Fruit fly (Drosophila melanogaster) whole organism, embryonic: ENCODE results near the gene CSN6.
A peak's percentile ranks its signal among the peaks of the same experiment; 100 is the strongest.

Source experiments
- Antp ChIP-seq: fragments of 200-800 bp; sonication (Bioruptor generic); optimal IDR thresholded peaks from 3 replicates; lab custom pipeline; 2016; ENCODE audit warnings: missing biosample characterization, missing genetic modification characterization
- Blimp-1 ChIP-seq: fragments of 200-800 bp; sonication (Bioruptor generic); optimal IDR thresholded peaks from 3 replicates; lab custom pipeline; 2018; ENCODE audit warnings: missing biosample characterization, missing genetic modification characterization, mild to moderate bottlenecking, moderate library complexity, missing genetic modification reagents
- CG10274 ChIP-seq: fragments of 200-800 bp; sonication (Bioruptor generic); optimal IDR thresholded peaks from 3 replicates; lab custom pipeline; 2017; ENCODE audit warnings: missing biosample characterization, mild to moderate bottlenecking, missing genetic modification characterization
- CG10565 ChIP-seq: fragments of 200-800 bp; sonication (Bioruptor generic); optimal IDR thresholded peaks from 3 replicates; lab custom pipeline; 2016; ENCODE audit warnings: missing biosample characterization, mild to moderate bottlenecking, missing genetic modification characterization
- CG12104 ChIP-seq: fragments of 200-800 bp; sonication (Bioruptor generic); optimal IDR thresholded peaks from 3 replicates; lab custom pipeline; 2016; ENCODE audit warnings: missing biosample characterization, missing genetic modification characterization
- CG12769 ChIP-seq: fragments of 200-800 bp; sonication (Bioruptor generic); optimal IDR thresholded peaks from 2 replicates; lab custom pipeline; 2019; ENCODE audit warnings: missing biosample characterization, mild to moderate bottlenecking, missing genetic modification characterization, moderate library complexity
- CG13624 ChIP-seq: fragments of 200-800 bp; sonication (Bioruptor generic); optimal IDR thresholded peaks from 2 replicates; lab custom pipeline; 2016; ENCODE audit warnings: missing biosample characterization, missing genetic modification characterization
- CG14667 ChIP-seq: fragments of 200-800 bp; sonication (Bioruptor generic); IDR thresholded peaks from 2 replicates; pipeline ENCODE4 v1.3.6; 2022; ENCODE audit warnings: missing biosample characterization, missing genetic modification characterization
- CG14710 ChIP-seq: fragments of 200-800 bp; sonication (Bioruptor generic); optimal IDR thresholded peaks from 3 replicates; lab custom pipeline; 2019; ENCODE audit warnings: missing biosample characterization, mild to moderate bottlenecking, missing genetic modification characterization, moderate library complexity
- CG1603 ChIP-seq: fragments of 200-800 bp; sonication (Bioruptor generic); optimal IDR thresholded peaks from 2 replicates; lab custom pipeline; 2019; ENCODE audit warnings: missing biosample characterization, mild to moderate bottlenecking, missing genetic modification characterization, moderate library complexity
- CG17612 ChIP-seq: fragments of 200-800 bp; sonication (Bioruptor generic); IDR thresholded peaks from 2 replicates; pipeline ENCODE4 v1.3.6; 2022; ENCODE audit warnings: missing biosample characterization, missing genetic modification characterization
- CG1832 ChIP-seq: fragments of 200-800 bp; sonication (Bioruptor generic); optimal IDR thresholded peaks from 2 replicates; lab custom pipeline; 2017; ENCODE audit warnings: missing biosample characterization, mild to moderate bottlenecking, missing genetic modification characterization, inconsistent platforms
- CG2678 ChIP-seq: fragments of 200-800 bp; sonication (Bioruptor generic); optimal IDR thresholded peaks from 3 replicates; lab custom pipeline; 2019; ENCODE audit warnings: missing biosample characterization, mild to moderate bottlenecking, missing genetic modification characterization, moderate library complexity
- CG2889 ChIP-seq: fragments of 200-800 bp; sonication (Bioruptor generic); IDR thresholded peaks from 3 replicates; pipeline ENCODE4 v1.3.6; 2022; ENCODE audit warnings: missing biosample characterization, missing genetic modification characterization
- CG30431 ChIP-seq: fragments of 200-800 bp; sonication (Bioruptor generic); optimal IDR thresholded peaks from 2 replicates; lab custom pipeline; 2017; ENCODE audit warnings: missing biosample characterization, missing genetic modification characterization
- CG34376 ChIP-seq: fragments of 200-800 bp; sonication (Bioruptor generic); optimal IDR thresholded peaks from 2 replicates; lab custom pipeline; 2018; ENCODE audit warnings: missing biosample characterization, mild to moderate bottlenecking, missing genetic modification characterization
- CG3847 ChIP-seq: fragments of 200-800 bp; sonication (Bioruptor generic); IDR thresholded peaks from 2 replicates; pipeline ENCODE4 v1.3.6; 2022; ENCODE audit warnings: missing biosample characterization, missing genetic modification characterization
- CG4360 ChIP-seq: fragments of 200-800 bp; sonication (Bioruptor generic); IDR thresholded peaks from 2 replicates; pipeline ENCODE4 v1.3.6; 2022; ENCODE audit warnings: missing biosample characterization, missing genetic modification characterization
- CG43689 ChIP-seq: fragments of 200-800 bp; sonication (Bioruptor generic); IDR thresholded peaks from 2 replicates; pipeline ENCODE4 v1.3.6; 2022; ENCODE audit warnings: missing biosample characterization, missing genetic modification characterization
- CG6683 ChIP-seq: fragments of 200-800 bp; sonication (Bioruptor generic); optimal IDR thresholded peaks from 2 replicates; lab custom pipeline; 2017; ENCODE audit warnings: missing biosample characterization, mild to moderate bottlenecking, missing genetic modification characterization, missing genetic modification reagents
- CG7372 ChIP-seq: fragments of 200-800 bp; sonication (Bioruptor generic); IDR thresholded peaks from 2 replicates; pipeline ENCODE4 v1.3.6; 2022; ENCODE audit warnings: missing biosample characterization, missing genetic modification characterization
- CG7786 ChIP-seq: fragments of 200-800 bp; sonication (Bioruptor generic); optimal IDR thresholded peaks from 2 replicates; lab custom pipeline; 2016; ENCODE audit warnings: missing biosample characterization, missing genetic modification characterization
- Dip3 ChIP-seq: fragments of 200-800 bp; sonication (Bioruptor generic); optimal IDR thresholded peaks from 3 replicates; lab custom pipeline; 2016; ENCODE audit warnings: missing biosample characterization, missing genetic modification characterization
- Dll ChIP-seq: fragments of 200-800 bp; sonication (Bioruptor generic); IDR thresholded peaks from 4 replicates; pipeline ENCODE4 v1.3.6; 2022; ENCODE audit warnings: missing biosample characterization, missing genetic modification characterization; ENCODE audit not compliant: partially characterized antibody
- Hr78 ChIP-seq, 2 experiments: fragments of 200-800 bp in 1 of 2; fragments of >200 bp in 1 of 2; sonication (Bioruptor generic) in 1 of 2; optimal IDR thresholded peaks; 2 replicates each; lab custom pipeline; 2017 to 2019; ENCODE audit warnings: missing biosample characterization in 2 of 2, missing genetic modification characterization in 2 of 2, mild to moderate bottlenecking in 1 of 2, moderate library complexity in 1 of 2
- MBD-R2 ChIP-seq: fragments of 200-800 bp; sonication (Bioruptor generic); IDR thresholded peaks from 2 replicates; pipeline ENCODE4 v1.3.6; 2022; ENCODE audit warnings: missing biosample characterization, missing genetic modification characterization
- Rx ChIP-seq: fragments of 200-800 bp; sonication (Bioruptor generic); IDR thresholded peaks from 2 replicates; pipeline ENCODE4 v1.3.6; 2022; ENCODE audit warnings: missing biosample characterization, missing genetic modification characterization
- Spps ChIP-seq: fragments of 200-800 bp; sonication (Bioruptor generic); optimal IDR thresholded peaks from 2 replicates; lab custom pipeline; 2018; ENCODE audit warnings: missing biosample characterization, mild to moderate bottlenecking, missing genetic modification characterization
- ab ChIP-seq: fragments of 200-800 bp; sonication (Bioruptor generic); optimal IDR thresholded peaks from 2 replicates; lab custom pipeline; 2016; ENCODE audit warnings: missing biosample characterization, missing genetic modification characterization
- btn ChIP-seq: fragments of 200-800 bp; sonication (Bioruptor generic); optimal IDR thresholded peaks from 2 replicates; lab custom pipeline; 2016; ENCODE audit warnings: missing biosample characterization, missing genetic modification characterization
- chinmo ChIP-seq: fragments of 200-800 bp; sonication (Bioruptor generic); IDR thresholded peaks from 4 replicates; pipeline ENCODE4 v1.3.6; 2022; ENCODE audit warnings: missing biosample characterization, missing genetic modification characterization; ENCODE audit not compliant: partially characterized antibody
- croc ChIP-seq: fragments of 200-800 bp; sonication (Bioruptor generic); conservative IDR thresholded peaks from 3 replicates; pipeline ENCODE4 v1.3.6; 2022; ENCODE audit warnings: missing biosample characterization, missing genetic modification characterization
- dan ChIP-seq: fragments of 200-800 bp; sonication (Bioruptor generic); IDR thresholded peaks from 2 replicates; pipeline ENCODE4 v1.3.6; 2022; ENCODE audit warnings: missing biosample characterization, missing genetic modification characterization
- danr ChIP-seq: fragments of 200-800 bp; sonication (Bioruptor generic); IDR thresholded peaks from 2 replicates; pipeline ENCODE4 v1.3.6; 2022; ENCODE audit warnings: missing biosample characterization, missing genetic modification characterization
- dysf ChIP-seq: fragments of 200-800 bp; sonication (Bioruptor generic); IDR thresholded peaks from 3 replicates; pipeline ENCODE4 v1.3.6; 2022; ENCODE audit warnings: missing biosample characterization, missing genetic modification characterization
- ewg ChIP-seq: fragments of 200-800 bp; sonication (Bioruptor generic); optimal IDR thresholded peaks from 3 replicates; lab custom pipeline; 2017; ENCODE audit warnings: mild to moderate bottlenecking, missing biosample characterization, missing genetic modification reagents, missing genetic modification characterization
- gro ChIP-seq: fragments of 200-800 bp; sonication (Bioruptor generic); optimal IDR thresholded peaks from 2 replicates; lab custom pipeline; 2016; ENCODE audit warnings: missing biosample characterization, missing genetic modification characterization
- gsb-n ChIP-seq: fragments of 200-800 bp; sonication (Bioruptor generic); optimal IDR thresholded peaks from 3 replicates; lab custom pipeline; 2018; ENCODE audit warnings: missing biosample characterization, mild to moderate bottlenecking, missing genetic modification characterization
- ham ChIP-seq: fragments of 200-800 bp; sonication (Bioruptor generic); IDR thresholded peaks from 2 replicates; pipeline ENCODE4 v1.3.6; 2022; ENCODE audit warnings: missing biosample characterization, missing genetic modification characterization
- hkb ChIP-seq, 2 experiments: fragments of 200-800 bp in 1 of 2; fragments of >200 bp in 1 of 2; sonication (Bioruptor generic) in 1 of 2; IDR thresholded peaks in 1 of 2; optimal IDR thresholded peaks in 1 of 2; 2 replicates each; pipeline versions ENCODE4 v1.3.6 to Lab custom; 2017 to 2022; ENCODE audit warnings: missing biosample characterization in 1 of 2, missing genetic modification characterization in 1 of 2
- jing ChIP-seq: fragments of 200-800 bp; sonication (Bioruptor generic); optimal IDR thresholded peaks from 2 replicates; lab custom pipeline; 2018; ENCODE audit warnings: missing biosample characterization, mild to moderate bottlenecking, missing genetic modification characterization
- pho ChIP-seq: fragments of 200-800 bp; sonication (Bioruptor generic); optimal IDR thresholded peaks from 2 replicates; lab custom pipeline; 2016; ENCODE audit warnings: missing biosample characterization, missing genetic modification characterization
- pros ChIP-seq: fragments of 200-800 bp; sonication (Bioruptor generic); optimal IDR thresholded peaks from 3 replicates; lab custom pipeline; 2019; ENCODE audit warnings: missing biosample characterization, mild to moderate bottlenecking, missing genetic modification characterization, moderate library complexity
- row ChIP-seq: fragments of 200-800 bp; sonication (Bioruptor generic); IDR thresholded peaks from 3 replicates; pipeline ENCODE4 v1.3.6; 2022; ENCODE audit warnings: missing biosample characterization, missing genetic modification characterization
- scrt ChIP-seq: fragments of 200-800 bp; sonication (Bioruptor generic); optimal IDR thresholded peaks from 2 replicates; lab custom pipeline; 2018; ENCODE audit warnings: missing biosample characterization, mild to moderate bottlenecking, missing genetic modification characterization, moderate library complexity
- sd ChIP-seq: fragments of 200-800 bp; sonication (Bioruptor generic); optimal IDR thresholded peaks from 3 replicates; lab custom pipeline; 2018; ENCODE audit warnings: missing biosample characterization, mild to moderate bottlenecking, missing genetic modification characterization, moderate library complexity
- sens-2 ChIP-seq: fragments of 200-800 bp; sonication (Bioruptor generic); IDR thresholded peaks from 2 replicates; pipeline ENCODE4 v1.3.6; 2022; ENCODE audit warnings: missing biosample characterization, missing genetic modification characterization
- ssp ChIP-seq: fragments of 200-800 bp; sonication (Bioruptor generic); IDR thresholded peaks from 2 replicates; pipeline ENCODE4 v1.3.6; 2022; ENCODE audit warnings: missing biosample characterization, missing genetic modification characterization
- sug ChIP-seq: fragments of 200-800 bp; optimal IDR thresholded peaks from 2 replicates; lab custom pipeline; 2019; ENCODE audit warnings: missing biosample characterization, mild to moderate bottlenecking, missing genetic modification characterization, moderate library complexity
- usp ChIP-seq: fragments of >200 bp; optimal IDR thresholded peaks from 2 replicates; lab custom pipeline; 2017; ENCODE audit warnings: missing biosample characterization, missing genetic modification characterization
- wek ChIP-seq: fragments of 200-800 bp; sonication (Bioruptor generic); optimal IDR thresholded peaks from 3 replicates; lab custom pipeline; 2018; ENCODE audit warnings: missing biosample characterization, mild to moderate bottlenecking, missing genetic modification characterization, moderate library complexity

The CSN6 gene

DNA sequence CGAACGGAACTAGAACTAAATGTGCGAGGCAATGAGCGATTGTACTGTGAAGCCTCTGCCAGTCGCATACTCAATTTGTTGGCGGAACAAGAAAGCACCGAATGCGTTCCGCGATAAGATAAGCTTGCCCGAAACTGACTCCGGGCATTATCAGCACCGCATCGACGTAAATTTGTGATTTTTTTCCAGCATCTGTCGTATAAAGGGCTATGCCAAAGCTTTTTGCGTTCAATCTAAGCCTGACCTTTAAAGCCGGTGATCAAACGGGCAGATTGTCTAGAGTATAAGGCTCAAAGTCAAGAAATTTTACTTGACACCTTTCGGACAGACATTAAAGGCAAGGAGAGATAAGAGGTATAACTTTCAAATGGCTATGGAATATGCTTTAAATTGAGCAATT is 34.6 kb upstream of the CSN6 start:
- TF ChIP-seq CG7786 (GFP tag; lab: Kevin White, UChicago) (no peak), CG30431 (no peak), gsb-n (tag; lab: Kevin White, UChicago) (no peak), scrt (GFP tag; lab: Kevin White, UChicago) (no peak), Dip3 (no peak), CG1832 (GFP tag; lab: Kevin White, UChicago) (no peak), usp (GFP tag; lab: Kevin White, UChicago) (no peak), sug (peak; percentile 46), chinmo (0 out of 4 replicates have a peak, but pooled peaks have one; percentile 44), CG10274 (no peak), CG34376 (GFP tag; lab: Kevin White, UChicago) (peak; percentile 40)

DNA sequence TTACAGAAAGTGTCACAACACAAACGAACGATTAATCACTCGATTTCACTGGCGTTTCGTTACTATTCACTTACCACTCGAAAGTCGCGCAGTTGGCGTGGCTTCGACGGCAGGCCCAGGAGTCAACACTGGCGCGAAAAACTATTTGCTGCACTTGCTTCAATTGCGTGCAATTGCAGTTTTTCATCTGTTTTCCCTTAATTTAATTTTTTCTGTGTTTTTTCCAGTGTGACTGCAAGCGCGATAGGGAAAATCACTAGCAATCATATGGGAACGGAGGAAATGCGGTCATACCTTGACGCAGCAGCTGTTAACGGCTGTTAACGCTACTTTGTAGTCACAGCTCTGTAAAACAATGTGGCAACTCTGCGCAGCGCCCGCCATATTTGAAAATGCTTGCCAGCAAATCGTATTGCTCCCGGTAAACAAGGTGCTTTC is 33.0 kb upstream of the CSN6 start, which contains the start of gene AdipoR:
Gene AdipoR, minus strand, starts transcription at position 262 of the 438 bp plus-strand sequence.
- TF ChIP-seq CG13624 (GFP tag; lab: Kevin White, UChicago): peak; percentile 56
- TF ChIP-seq row: peak; percentile 50; the same call in 2 of the 3 replicates
- TF ChIP-seq CG14667 (GFP tag; lab: Robert Waterston, UW): no peak
- TF ChIP-seq ham: no peak
- no peak for TF ChIP-seq CG2889 (GFP tag; lab: Robert Waterston, UW)
- no peak for TF ChIP-seq dan
- TF ChIP-seq CG1603 (tag; lab: Kevin White, UChicago): peak; percentile 97
- TF ChIP-seq CG12104 (GFP tag; lab: Kevin White, UChicago): no peak
- TF ChIP-seq croc (GFP tag; lab: Robert Waterston, UW): no peak
- TF ChIP-seq ewg (GFP tag; lab: Kevin White, UChicago): peak; percentile 62
- TF ChIP-seq CG4360: no peak
- no peak for TF ChIP-seq hkb (optimal IDR thresholded peaks at IDR 0.05; lab: Kevin White, UChicago)
- peak; percentile 28; the same call in 1 of the 2 replicates for TF ChIP-seq hkb (GFP tag; IDR thresholded peaks at IDR 0.05; lab: Robert Waterston, UW)
- no peak for TF ChIP-seq sens-2 (GFP tag; lab: Robert Waterston, UW)
- TF ChIP-seq CG6683 (GFP tag; lab: Kevin White, UChicago): no peak
- TF ChIP-seq Spps (tag; lab: Kevin White, UChicago): no peak
- TF ChIP-seq sd: peak; percentile 1
- no peak for TF ChIP-seq Antp (GFP tag; lab: Kevin White, UChicago)
- peak; percentile 27 for TF ChIP-seq Blimp-1 (GFP tag; lab: Kevin White, UChicago)
- no peak for TF ChIP-seq pho (GFP tag; lab: Kevin White, UChicago)
- TF ChIP-seq danr (GFP tag; lab: Robert Waterston, UW): no peak
- TF ChIP-seq jing: no peak
- no peak for TF ChIP-seq btn (GFP tag; lab: Kevin White, UChicago)
- no peak for TF ChIP-seq wek (GFP tag; lab: Kevin White, UChicago)
- no peak for TF ChIP-seq ssp (GFP tag; lab: Robert Waterston, UW)
- TF ChIP-seq CG12769 (tag; lab: Kevin White, UChicago): peak; percentile 55
- TF ChIP-seq CG14710 (tag; lab: Kevin White, UChicago): peak; percentile 80
- no peak for TF ChIP-seq CG43689 (GFP tag; lab: Robert Waterston, UW)
- no peak for TF ChIP-seq dysf (GFP tag; lab: Robert Waterston, UW)
- no peak for TF ChIP-seq CG10565
- peak; percentile 84 for TF ChIP-seq MBD-R2 (GFP tag; lab: Robert Waterston, UW)
- TF ChIP-seq Hr78 (GFP tag; optimal IDR thresholded peaks at IDR 0.05; lab: Kevin White, UChicago): no peak
- TF ChIP-seq ab (GFP tag; lab: Kevin White, UChicago): no peak
- TF ChIP-seq pros (GFP tag; lab: Kevin White, UChicago): no peak
- no peak for TF ChIP-seq CG7372 (GFP tag; lab: Robert Waterston, UW)
- TF ChIP-seq Dll (GFP tag; lab: Robert Waterston, UW): 0 out of 4 replicates have a peak, but pooled peaks have one; percentile 39
- TF ChIP-seq CG2678: peak; percentile 18
- no peak for TF ChIP-seq Rx
- peak; percentile 78 for TF ChIP-seq CG3847 (GFP tag; lab: Robert Waterston, UW)
- no peak for TF ChIP-seq CG17612
- no peak for TF ChIP-seq gro (GFP tag; lab: Kevin White, UChicago)
